Worm (Caenorhabditis elegans): ENCODE results near the gene C07B5.2.
A peak's percentile ranks its signal among the peaks of the same experiment; 100 is the strongest.

The C07B5.2 gene

DNA sequence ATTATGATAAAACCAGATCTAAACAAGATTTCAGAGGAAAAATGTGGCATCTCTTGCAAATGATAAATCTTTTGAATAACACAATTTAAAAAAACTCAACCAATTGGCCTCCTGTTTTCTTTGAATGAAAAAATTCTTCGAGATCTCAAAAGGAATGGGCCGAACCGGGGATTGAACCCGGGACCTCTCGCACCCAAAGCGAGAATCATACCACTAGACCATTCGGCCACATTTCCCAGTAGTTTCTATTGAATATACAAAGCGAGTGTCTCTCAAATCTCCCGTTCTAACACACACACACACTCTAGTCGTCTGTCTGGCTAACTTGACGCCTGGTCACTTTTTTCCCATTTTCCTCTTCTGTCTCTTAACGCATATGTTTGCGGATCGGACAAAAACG is 49.4 kb downstream of the C07B5.2 start (continued):
- TF ChIP-seq daf-19 (GFP tag; conservative IDR thresholded peaks at IDR 0.05) (peak; percentile 63; the same call in 1 of the 2 replicates), lin-38 (GFP tag; IDR thresholded peaks at IDR 0.05) (no peak; the same call in 1 of the 2 replicates), unc-39 (tag; optimal IDR thresholded peaks at IDR 0.05) (no peak), Y105C5A.15 (GFP tag; IDR thresholded peaks at IDR 0.05) (peak; percentile 15; the same call in 1 of the 2 replicates), nhr-237 (tag; optimal IDR thresholded peaks at IDR 0.05) (no peak), egl-43 (GFP tag; IDR thresholded peaks at IDR 0.05) (peak; percentile 96), dmd-8 (GFP tag; IDR thresholded peaks at IDR 0.05) (no peak; the same call in 1 of the 2 replicates), nhr-25 (tag; optimal IDR thresholded peaks at IDR 0.05; ENCODE audit: borderline replicate concordance, insufficient read depth) (peak; percentile 73), hlh-30 (tag; optimal IDR thresholded peaks at IDR 0.05; ENCODE audit: insufficient read depth) (peak; percentile 73), F10B5.3 (tag; optimal IDR thresholded peaks at IDR 0.05) (peak; percentile 44), tra-1 (GFP tag; IDR thresholded peaks at IDR 0.05) (peak; percentile 79), php-3 (GFP tag; IDR thresholded peaks at IDR 0.05) (0 out of 2 replicates have a peak, but pooled peaks have one; percentile 31), daf-16 (GFP tag; optimal IDR thresholded peaks at IDR 0.05) (peak; percentile 70 to 74), daf-16 (tag; optimal IDR thresholded peaks at IDR 0.05) (no peak), mxl-3 (GFP tag; optimal IDR thresholded peaks at IDR 0.05) (peak; percentile 25), attf-4 (tag; optimal IDR thresholded peaks at IDR 0.05) (no peak), daf-8 (GFP tag; IDR thresholded peaks at IDR 0.05) (no peak), dpl-1 (GFP tag; optimal IDR thresholded peaks at IDR 0.05) (no peak), fos-1 (tag; optimal IDR thresholded peaks at IDR 0.05) (no peak), ceh-32 (tag; optimal IDR thresholded peaks at IDR 0.05; ENCODE audit: poor library complexity) (peak; percentile 52), saeg-2 (GFP tag; IDR thresholded peaks at IDR 0.05) (no peak), daf-12 (tag; optimal IDR thresholded peaks at IDR 0.05) (no peak), madf-5 (GFP tag; IDR thresholded peaks at IDR 0.05) (peak; percentile 75 to 87; a peak in 3 of 4 replicates), pha-4 (GFP tag; IDR thresholded peaks at IDR 0.05) (peak; percentile 86), pha-4 (tag; optimal IDR thresholded peaks at IDR 0.05) (no peak), Y75B8A.6 (GFP tag; IDR thresholded peaks at IDR 0.05) (0 out of 2 replicates have a peak, but pooled peaks have one; percentile 14), zfp-3 (GFP tag; conservative IDR thresholded peaks at IDR 0.05) (0 out of 2 replicates have a peak, but pooled peaks have one; percentile 12), lim-7 (GFP tag; IDR thresholded peaks at IDR 0.05) (peak; percentile 88), lin-1 (GFP tag; IDR thresholded peaks at IDR 0.05) (peak; percentile 79), lin-13 (GFP tag; optimal IDR thresholded peaks at IDR 0.05) (no peak), ctbp-1 (GFP tag; IDR thresholded peaks at IDR 0.05) (peak; percentile 93), F37D6.2 (tag; optimal IDR thresholded peaks at IDR 0.05) (peak; percentile 89), mdl-1 (tag; optimal IDR thresholded peaks at IDR 0.05) (peak in 1 of 2 experiments; percentile 59), F26F4.8 (GFP tag; conservative IDR thresholded peaks at IDR 0.05) (peak; percentile 91), sdz-12 (GFP tag; optimal IDR thresholded peaks at IDR 0.05) (no peak), mep-1 (tag; optimal IDR thresholded peaks at IDR 0.05) (peak; percentile 84), snpc-1.2 (GFP tag; IDR thresholded peaks at IDR 0.05) (peak; percentile 92), zag-1 (tag; optimal IDR thresholded peaks at IDR 0.05) (no peak), dmd-9 (GFP tag; IDR thresholded peaks at IDR 0.05) (peak; percentile 57; the same call in 1 of the 2 replicates), zip-2 (tag; optimal IDR thresholded peaks at IDR 0.05) (peak; percentile 79), Y5F2A.4 (GFP tag; optimal IDR thresholded peaks at IDR 0.05) (peak; percentile 87), T20F7.1 (GFP tag; optimal IDR thresholded peaks at IDR 0.05) (peak; percentile 51), aly-2 (tag; optimal IDR thresholded peaks at IDR 0.05) (no peak), nhr-28 (tag; optimal IDR thresholded peaks at IDR 0.05) (peak; percentile 35), mdt-29 (GFP tag; IDR thresholded peaks at IDR 0.05) (no peak; the same call in none of the 2 replicates), aha-1 (tag) (peak; percentile 98), F49E8.2 (tag; optimal IDR thresholded peaks at IDR 0.05; ENCODE audit: borderline replicate concordance) (peak; percentile 21), skn-1 (tag; optimal IDR thresholded peaks at IDR 0.05) (no peak), snpc-4 (tag; optimal IDR thresholded peaks at IDR 0.05) (no peak), lin-15B (tag; optimal IDR thresholded peaks at IDR 0.05) (no peak), tag-97 (GFP tag; IDR thresholded peaks at IDR 0.05) (peak; percentile 68; the same call in 1 of the 2 replicates), lsy-2 (tag; optimal IDR thresholded peaks at IDR 0.05) (no peak)
